Fruit fly (Drosophila melanogaster) whole organism, embryonic: ENCODE data around the gene CG7685.

Experiments
- Atf6 ChIP-seq: fragments of 200-800 bp; sonication (Bioruptor generic); IDR thresholded peaks from 2 replicates; pipeline ENCODE4 v1.3.6; 2022; ENCODE audit warnings: missing biosample characterization, missing genetic modification characterization
- Bdp1 ChIP-seq: fragments of 200-800 bp; sonication (Bioruptor generic); optimal IDR thresholded peaks from 3 replicates; lab custom pipeline; 2016; ENCODE audit warnings: missing biosample characterization, missing genetic modification characterization
- CG10462 ChIP-seq: fragments of 200-800 bp; sonication (Bioruptor generic); optimal IDR thresholded peaks from 2 replicates; lab custom pipeline; 2016; ENCODE audit warnings: missing biosample characterization, missing genetic modification characterization
- CG11093 ChIP-seq: fragments of 200-800 bp; sonication (Bioruptor generic); IDR thresholded peaks from 3 replicates; pipeline ENCODE4 v1.3.6; 2022; ENCODE audit warnings: missing biosample characterization, missing genetic modification characterization
- CG12219 ChIP-seq: fragments of 200-800 bp; sonication (Bioruptor generic); optimal IDR thresholded peaks from 3 replicates; lab custom pipeline; 2018; ENCODE audit warnings: missing biosample characterization, mild to moderate bottlenecking, missing genetic modification characterization
- CG1233 ChIP-seq: fragments of 200-800 bp; sonication (Bioruptor generic); optimal IDR thresholded peaks from 4 replicates; lab custom pipeline; 2018; ENCODE audit warnings: missing biosample characterization, mild to moderate bottlenecking, missing genetic modification characterization
- CG14441 ChIP-seq: fragments of 200-800 bp; sonication (Bioruptor generic); IDR thresholded peaks from 2 replicates; pipeline ENCODE4 v1.3.6; 2022; ENCODE audit warnings: missing biosample characterization, missing genetic modification characterization
- CG15601 ChIP-seq: fragments of 200-800 bp; sonication (Bioruptor generic); optimal IDR thresholded peaks from 3 replicates; lab custom pipeline; 2019; ENCODE audit warnings: missing biosample characterization, mild to moderate bottlenecking, missing genetic modification characterization, moderate library complexity
- CG17328 ChIP-seq: fragments of 200-800 bp; sonication (Bioruptor generic); IDR thresholded peaks from 2 replicates; pipeline ENCODE4 v1.3.6; 2022; ENCODE audit warnings: missing biosample characterization, missing genetic modification characterization
- CG1792 ChIP-seq: fragments of 200-800 bp; sonication (Bioruptor generic); optimal IDR thresholded peaks from 2 replicates; lab custom pipeline; 2016; ENCODE audit warnings: missing biosample characterization, missing genetic modification characterization
- CG2120 ChIP-seq: fragments of 200-800 bp; sonication (Bioruptor generic); optimal IDR thresholded peaks from 3 replicates; lab custom pipeline; 2016; ENCODE audit warnings: missing biosample characterization, missing genetic modification characterization
- CG3838 ChIP-seq: fragments of 200-800 bp; sonication (Bioruptor generic); optimal IDR thresholded peaks from 3 replicates; lab custom pipeline; 2016; ENCODE audit warnings: missing biosample characterization, missing genetic modification characterization
- CG4360 ChIP-seq: fragments of 200-800 bp; sonication (Bioruptor generic); IDR thresholded peaks from 2 replicates; pipeline ENCODE4 v1.3.6; 2022; ENCODE audit warnings: missing biosample characterization, missing genetic modification characterization
- CG6175 ChIP-seq: fragments of 200-800 bp; sonication (Bioruptor generic); IDR thresholded peaks from 3 replicates; pipeline ENCODE4 v1.3.6; 2022; ENCODE audit warnings: missing biosample characterization, missing genetic modification characterization
- CG6689 ChIP-seq: fragments of 200-800 bp; sonication (Bioruptor generic); IDR thresholded peaks from 2 replicates; pipeline ENCODE4 v1.3.6; 2022; ENCODE audit warnings: missing biosample characterization, missing genetic modification characterization
- CG6791 ChIP-seq: fragments of 200-800 bp; sonication (Bioruptor generic); IDR thresholded peaks from 3 replicates; pipeline ENCODE4 v1.3.6; 2022; ENCODE audit warnings: missing biosample characterization, missing genetic modification characterization; ENCODE audit not compliant: partially characterized antibody
- CG8388 ChIP-seq: fragments of 200-800 bp; sonication (Bioruptor generic); optimal IDR thresholded peaks from 2 replicates; lab custom pipeline; 2019; ENCODE audit warnings: missing biosample characterization, mild to moderate bottlenecking, missing genetic modification characterization, moderate library complexity
- CG9437 ChIP-seq: fragments of 200-800 bp; sonication (Bioruptor generic); optimal IDR thresholded peaks from 2 replicates; lab custom pipeline; 2018; ENCODE audit warnings: missing biosample characterization, mild to moderate bottlenecking, missing genetic modification characterization
- CG9932 ChIP-seq: fragments of 200-800 bp; sonication (Bioruptor generic); IDR thresholded peaks from 2 replicates; pipeline ENCODE4 v1.3.6; 2022; ENCODE audit warnings: missing biosample characterization, missing genetic modification characterization
- Drgx ChIP-seq: fragments of 200-800 bp; sonication (Bioruptor generic); IDR thresholded peaks from 2 replicates; pipeline ENCODE4 v1.3.6; 2022; ENCODE audit warnings: missing biosample characterization, missing genetic modification characterization
- Mad ChIP-seq: fragments of 200-800 bp; sonication (Bioruptor generic); optimal IDR thresholded peaks from 2 replicates; lab custom pipeline; 2016; ENCODE audit warnings: missing biosample characterization, missing genetic modification characterization
- Pdp1 ChIP-seq, 2 experiments: fragments of 200-800 bp; sonication (Bioruptor generic); optimal IDR thresholded peaks; 3 replicates each; lab custom pipeline; 2016; ENCODE audit warnings: missing biosample characterization in 2 of 2, missing genetic modification characterization in 2 of 2, mild to moderate bottlenecking in 1 of 2, moderate library complexity in 1 of 2
- Rfx ChIP-seq: fragments of 200-800 bp; sonication (Bioruptor generic); IDR thresholded peaks from 2 replicates; pipeline ENCODE4 v1.3.6; 2022; ENCODE audit warnings: missing biosample characterization, missing genetic modification characterization
- Sin3A ChIP-seq: fragments of >200 bp; optimal IDR thresholded peaks from 2 replicates; lab custom pipeline; 2018
- Spps ChIP-seq: fragments of 200-800 bp; sonication (Bioruptor generic); optimal IDR thresholded peaks from 2 replicates; lab custom pipeline; 2018; ENCODE audit warnings: missing biosample characterization, mild to moderate bottlenecking, missing genetic modification characterization
- Sry-β ChIP-seq: fragments of 200-800 bp; sonication (Bioruptor generic); optimal IDR thresholded peaks from 2 replicates; lab custom pipeline; 2018; ENCODE audit warnings: missing biosample characterization, mild to moderate bottlenecking, missing genetic modification characterization, moderate library complexity
- Ssrp ChIP-seq: fragments of 200-800 bp; sonication (Bioruptor generic); optimal IDR thresholded peaks from 2 replicates; lab custom pipeline; 2018; ENCODE audit warnings: missing biosample characterization, mild to moderate bottlenecking, missing genetic modification characterization, moderate library complexity
- Trl ChIP-seq, 3 experiments: fragments of >200 bp in 2 of 3; fragments of 200-800 bp in 1 of 3; sonication (Bioruptor generic) in 1 of 3; optimal IDR thresholded peaks; 2 replicates in 1 of 3; 3 replicates in 2 of 3; lab custom pipeline; 2016 to 2017; ENCODE audit warnings: missing biosample characterization in 1 of 3, missing genetic modification characterization in 1 of 3
- Usf ChIP-seq: fragments of 200-800 bp; sonication (Bioruptor generic); optimal IDR thresholded peaks from 2 replicates; lab custom pipeline; 2017; ENCODE audit warnings: missing genotype, missing biosample characterization, missing genetic modification characterization
- YL-1 ChIP-seq: fragments of 200-800 bp; sonication (Bioruptor generic); optimal IDR thresholded peaks from 3 replicates; lab custom pipeline; 2017; ENCODE audit warnings: missing biosample characterization, mild to moderate bottlenecking, missing genetic modification characterization
- btn ChIP-seq: fragments of 200-800 bp; sonication (Bioruptor generic); optimal IDR thresholded peaks from 2 replicates; lab custom pipeline; 2016; ENCODE audit warnings: missing biosample characterization, missing genetic modification characterization
- crc ChIP-seq: fragments of 200-800 bp; sonication (Bioruptor generic); optimal IDR thresholded peaks from 2 replicates; lab custom pipeline; 2016; ENCODE audit warnings: missing biosample characterization, missing genetic modification characterization
- crol ChIP-seq: fragments of 200-800 bp; sonication (Bioruptor generic); IDR thresholded peaks from 2 replicates; pipeline ENCODE4 v1.3.6; 2022; ENCODE audit warnings: missing biosample characterization, missing genetic modification characterization
- exex ChIP-seq: fragments of 200-800 bp; sonication (Bioruptor generic); optimal IDR thresholded peaks from 4 replicates; lab custom pipeline; 2018; ENCODE audit warnings: missing biosample characterization, mild to moderate bottlenecking, missing genetic modification characterization, moderate library complexity
- gcm ChIP-seq: fragments of 200-800 bp; sonication (Bioruptor generic); optimal IDR thresholded peaks from 2 replicates; lab custom pipeline; 2019; ENCODE audit warnings: missing biosample characterization, mild to moderate bottlenecking, missing genetic modification characterization, moderate library complexity
- ind ChIP-seq: fragments of 200-800 bp; sonication (Bioruptor generic); optimal IDR thresholded peaks from 3 replicates; lab custom pipeline; 2016; ENCODE audit warnings: missing biosample characterization, missing genetic modification characterization
- kah ChIP-seq: fragments of 200-800 bp; sonication (Bioruptor generic); optimal IDR thresholded peaks from 2 replicates; lab custom pipeline; 2018; ENCODE audit warnings: missing biosample characterization, mild to moderate bottlenecking, missing genetic modification characterization
- klu ChIP-seq: fragments of 200-800 bp; sonication (Bioruptor generic); IDR thresholded peaks from 2 replicates; pipeline ENCODE4 v1.3.6; 2022; ENCODE audit warnings: missing biosample characterization, missing genetic modification characterization
- mirr ChIP-seq: fragments of 200-800 bp; sonication (Bioruptor generic); optimal IDR thresholded peaks from 3 replicates; lab custom pipeline; 2018; ENCODE audit warnings: missing biosample characterization, mild to moderate bottlenecking, missing genetic modification characterization
- peb ChIP-seq: fragments of 200-800 bp; sonication (Bioruptor generic); IDR thresholded peaks from 2 replicates; pipeline ENCODE4 v1.3.6; 2022; ENCODE audit warnings: missing biosample characterization, missing genetic modification characterization
- sc ChIP-seq, 3 experiments: fragments of >200 bp in 2 of 3; fragments of 200-800 bp in 1 of 3; sonication (Bioruptor generic) in 1 of 3; optimal IDR thresholded peaks; 2 replicates in 2 of 3; 3 replicates in 1 of 3; lab custom pipeline; 2017; ENCODE audit warnings: mild to moderate bottlenecking in 1 of 3, missing biosample characterization in 1 of 3, missing genetic modification characterization in 1 of 3, missing genetic modification reagents in 1 of 3
- schlank ChIP-seq: fragments of 200-800 bp; sonication (Bioruptor generic); optimal IDR thresholded peaks from 2 replicates; lab custom pipeline; 2018; ENCODE audit warnings: missing biosample characterization, mild to moderate bottlenecking, missing genetic modification characterization
- slou ChIP-seq: fragments of 200-800 bp; sonication (Bioruptor generic); optimal IDR thresholded peaks from 3 replicates; lab custom pipeline; 2016; ENCODE audit warnings: missing biosample characterization, missing genetic modification characterization
- sug ChIP-seq: fragments of 200-800 bp; optimal IDR thresholded peaks from 2 replicates; lab custom pipeline; 2019; ENCODE audit warnings: missing biosample characterization, mild to moderate bottlenecking, missing genetic modification characterization, moderate library complexity
- tll ChIP-seq, 2 experiments: fragments of 200-800 bp in 1 of 2; fragments of >200 bp in 1 of 2; sonication (Bioruptor generic) in 1 of 2; optimal IDR thresholded peaks; 2 replicates each; lab custom pipeline; 2017 to 2019; ENCODE audit warnings: missing biosample characterization in 2 of 2, missing genetic modification characterization in 2 of 2, mild to moderate bottlenecking in 1 of 2, moderate library complexity in 1 of 2
- ttk ChIP-seq: fragments of 200-800 bp; sonication (Bioruptor generic); IDR thresholded peaks from 2 replicates; pipeline ENCODE4 v2.1.2; 2022; ENCODE audit warnings: missing biosample characterization, missing genetic modification characterization
- tup ChIP-seq: fragments of 200-800 bp; sonication (Bioruptor generic); optimal IDR thresholded peaks from 2 replicates; lab custom pipeline; 2016; ENCODE audit warnings: missing biosample characterization, mild to moderate bottlenecking, missing genetic modification characterization, moderate library complexity
- tx ChIP-seq: fragments of 200-800 bp; sonication (Bioruptor generic); optimal IDR thresholded peaks from 2 replicates; lab custom pipeline; 2016; ENCODE audit warnings: missing biosample characterization, missing genetic modification characterization
- unc-4 ChIP-seq: fragments of 200-800 bp; sonication (Bioruptor generic); IDR thresholded peaks from 2 replicates; pipeline ENCODE4 v1.3.6; 2022; ENCODE audit warnings: missing biosample characterization, missing genetic modification characterization; ENCODE audit not compliant: partially characterized antibody
- vvl ChIP-seq: fragments of 200-800 bp; sonication (Bioruptor generic); IDR thresholded peaks from 2 replicates; pipeline ENCODE4 v1.3.6; 2022; ENCODE audit warnings: missing biosample characterization, missing genetic modification characterization
- wdn ChIP-seq: fragments of 200-800 bp; sonication (Bioruptor generic); IDR thresholded peaks from 2 replicates; pipeline ENCODE4 v1.3.6; 2022; ENCODE audit warnings: missing biosample characterization, missing genetic modification characterization

CG7685 gene

DNA sequence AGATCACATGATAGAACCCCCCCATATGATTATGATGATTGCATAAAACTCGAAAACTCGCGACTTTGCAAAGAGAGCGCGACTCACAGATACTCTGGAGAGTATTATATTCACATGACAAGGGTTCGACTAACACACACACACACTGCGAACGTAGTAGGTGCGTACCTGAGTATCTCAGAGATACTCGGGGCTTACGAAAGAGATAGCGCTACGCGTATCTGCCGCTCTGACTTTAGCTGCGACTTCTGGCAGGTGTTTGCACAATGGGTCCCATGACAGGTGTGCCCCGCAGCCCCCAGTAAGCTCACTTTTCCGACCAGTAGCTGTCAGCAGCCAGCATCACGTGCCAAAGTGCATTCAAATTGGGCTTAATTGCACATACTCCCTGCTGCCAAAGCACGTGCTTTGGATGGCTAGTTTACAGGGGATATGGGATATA lies 6.3 kb upstream of the CG7685 start:
- no peak for TF ChIP-seq mirr
- no peak for TF ChIP-seq CG1792 (GFP tag; lab: Kevin White, UChicago)
- peak in 1 of 2 experiments; percentile 73 for TF ChIP-seq Pdp1 (GFP tag; optimal IDR thresholded peaks at IDR 0.05; lab: Kevin White, UChicago)
- no peak for TF ChIP-seq btn (GFP tag; lab: Kevin White, UChicago)
- TF ChIP-seq CG15601 (tag; lab: Kevin White, UChicago), result no peak
- TF ChIP-seq tll (GFP tag; optimal IDR thresholded peaks at IDR 0.05; lab: Kevin White, UChicago), result peak in 1 of 2 experiments; percentile 33
- no peak for TF ChIP-seq YL-1 (GFP tag; lab: Kevin White, UChicago)
- TF ChIP-seq Sry-β (GFP tag; lab: Kevin White, UChicago), result no peak
- no peak for TF ChIP-seq CG6175 (GFP tag; lab: Robert Waterston, UW)
- TF ChIP-seq CG9932, result no peak
- TF ChIP-seq Trl (optimal IDR thresholded peaks at IDR 0.05; lab: Kevin White, UChicago), result peak; percentile 54 to 65
- TF ChIP-seq Trl (GFP tag; optimal IDR thresholded peaks at IDR 0.05; lab: Kevin White, UChicago), result no peak
- TF ChIP-seq sug, result peak; percentile 21
- TF ChIP-seq vvl, result peak; percentile 33; the same call in 1 of the 2 replicates
- TF ChIP-seq tup (GFP tag; lab: Kevin White, UChicago), result no peak
- no peak for TF ChIP-seq Usf
- TF ChIP-seq wdn (GFP tag; lab: Robert Waterston, UW), result no peak
- no peak for TF ChIP-seq ind (GFP tag; lab: Kevin White, UChicago)
- no peak for TF ChIP-seq CG3838 (GFP tag; lab: Kevin White, UChicago)
- TF ChIP-seq CG4360 (GFP tag; lab: Robert Waterston, UW), result no peak
- no peak for TF ChIP-seq CG2120 (GFP tag; lab: Kevin White, UChicago)
- no peak for TF ChIP-seq kah (GFP tag; lab: Kevin White, UChicago)
- no peak for TF ChIP-seq CG8388 (GFP tag; lab: Kevin White, UChicago)
- TF ChIP-seq CG6689 (GFP tag; lab: Robert Waterston, UW), result no peak
- TF ChIP-seq Rfx (GFP tag; lab: Robert Waterston, UW), result peak; percentile 5; the same call in 1 of the 2 replicates
- TF ChIP-seq crc (GFP tag; lab: Kevin White, UChicago), result no peak
- no peak for TF ChIP-seq peb (GFP tag; lab: Robert Waterston, UW)
- TF ChIP-seq CG17328 (GFP tag; lab: Robert Waterston, UW), result no peak
- 0 out of 2 replicates have a peak, but pooled peaks have one; percentile 12 for TF ChIP-seq unc-4
- TF ChIP-seq slou (GFP tag; lab: Kevin White, UChicago), result no peak
- 0 out of 3 replicates have a peak, but pooled peaks have one; percentile 14 for TF ChIP-seq CG6791 (GFP tag; lab: Robert Waterston, UW)
- no peak for TF ChIP-seq Drgx (GFP tag; lab: Robert Waterston, UW)
- TF ChIP-seq crol, result peak; percentile 47; the same call in 1 of the 2 replicates
- no peak for TF ChIP-seq Mad (GFP tag; lab: Kevin White, UChicago)
- TF ChIP-seq Spps (tag; lab: Kevin White, UChicago), result no peak
- no peak for TF ChIP-seq CG12219 (GFP tag; lab: Kevin White, UChicago)
- TF ChIP-seq tx, result no peak
- TF ChIP-seq CG11093 (GFP tag; lab: Robert Waterston, UW), result no peak
- no peak for TF ChIP-seq Sin3A (lab: Kevin White, UChicago)
- no peak for TF ChIP-seq schlank (tag; lab: Kevin White, UChicago)
- no peak for TF ChIP-seq ttk
- no peak for TF ChIP-seq exex
- TF ChIP-seq Bdp1, result no peak
- TF ChIP-seq Ssrp (tag; lab: Kevin White, UChicago), result no peak
- no peak for TF ChIP-seq gcm
- TF ChIP-seq sc (optimal IDR thresholded peaks at IDR 0.05; lab: Kevin White, UChicago), result no peak
- TF ChIP-seq sc (GFP tag; optimal IDR thresholded peaks at IDR 0.05; lab: Kevin White, UChicago), result no peak
- no peak for TF ChIP-seq CG1233 (GFP tag; lab: Kevin White, UChicago)
- no peak for TF ChIP-seq CG14441 (GFP tag; lab: Robert Waterston, UW)
- no peak for TF ChIP-seq klu
- no peak for TF ChIP-seq CG9437
- no peak for TF ChIP-seq Atf6 (GFP tag; lab: Robert Waterston, UW)
- TF ChIP-seq CG10462 (GFP tag; lab: Kevin White, UChicago), result no peak
